Worm (Caenorhabditis elegans) whole organism, L1 larva: ENCODE results near the gene F58B4.3.

ENCODE experiments used
- alr-1 ChIP-seq: fragments of 200-800 bp; sonication (Bioruptor generic); optimal IDR thresholded peaks from 2 replicates; lab custom pipeline; 2018; ENCODE audit warnings: borderline replicate concordance, mild to moderate bottlenecking, missing genetic modification characterization, missing compliant biosample characterization
- ceh-8 ChIP-seq: fragments of 200-800 bp; sonication (Bioruptor generic); optimal IDR thresholded peaks from 2 replicates; lab custom pipeline; 2018; ENCODE audit warnings: mild to moderate bottlenecking, missing genetic modification characterization, moderate library complexity, missing compliant biosample characterization
- fos-1 ChIP-seq: fragments of 150-350 bp; optimal IDR thresholded peaks from 2 replicates; lab custom pipeline; 2014; ENCODE audit warnings: missing biosample characterization, missing genetic modification characterization
- lin-13 ChIP-seq: fragments of 150-350 bp; optimal IDR thresholded peaks from 2 replicates; lab custom pipeline; 2014; ENCODE audit warnings: missing biosample characterization, missing genetic modification reagents, missing genetic modification characterization
- lin-15B ChIP-seq: fragments of 150-350 bp; sonication (generic microtip); optimal IDR thresholded peaks from 3 replicates; lab custom pipeline; 2014; ENCODE audit warnings: missing biosample characterization, missing genetic modification characterization
- ztf-4 ChIP-seq: fragments of 150-350 bp; optimal IDR thresholded peaks from 2 replicates; lab custom pipeline; 2014; ENCODE audit warnings: missing biosample characterization, missing genetic modification characterization

ce11 chrV:10958322-10958900, 28.8 kb downstream of the F58B4.3 start, which contains the start of gene pigt-1:
- TF ChIP-seq ceh-8 (GFP tag; lab: Kevin White, UChicago) (no peak), lin-15B (no peak), alr-1 (tag; lab: Kevin White, UChicago) (no peak), ztf-4 (tag; lab: Kevin White, UChicago) (peak; percentile 33), fos-1 (tag; lab: Kevin White, UChicago) (no peak), lin-13 (GFP tag; lab: Kevin White, UChicago) (no peak)
